Worm (Caenorhabditis elegans) whole organism, early embryonic: ENCODE data around the gene math-49.

Experiments used
- F13C5.2 ChIP-seq: sonication (generic microtip); optimal IDR thresholded peaks from 2 replicates; lab custom pipeline; 2017; ENCODE audit warnings: mild to moderate bottlenecking, missing genetic modification characterization, inconsistent platforms, missing compliant biosample characterization
- aly-1 ChIP-seq: sonication (generic microtip); optimal IDR thresholded peaks from 2 replicates; lab custom pipeline; 2016; ENCODE audit warnings: missing genetic modification characterization, missing compliant biosample characterization
- ama-1 ChIP-seq: fragments of 150-350 bp; optimal IDR thresholded peaks from 2 replicates; lab custom pipeline; 2014
- ceh-13 ChIP-seq: fragments of 200-800 bp; sonication (Bioruptor generic); optimal IDR thresholded peaks from 2 replicates; lab custom pipeline; 2018; ENCODE audit warnings: mild to moderate bottlenecking, missing genetic modification characterization, missing compliant biosample characterization
- ceh-36 ChIP-seq: sonication (generic microtip); optimal IDR thresholded peaks from 2 replicates; lab custom pipeline; 2016; ENCODE audit warnings: missing genetic modification characterization, inconsistent platforms, missing compliant biosample characterization
- ets-7 ChIP-seq: sonication (generic microtip); optimal IDR thresholded peaks from 2 replicates; lab custom pipeline; 2016; ENCODE audit warnings: missing genotype, missing genetic modification characterization, missing compliant biosample characterization
- flt-1 ChIP-seq: fragments of 200-800 bp; sonication (Bioruptor generic); IDR thresholded peaks from 2 replicates; pipeline ENCODE4 v1.3.6; 2022; ENCODE audit warnings: missing genetic modification characterization, missing compliant biosample characterization
- hmbx-1 ChIP-seq: sonication (generic microtip); optimal IDR thresholded peaks from 2 replicates; lab custom pipeline; 2016; ENCODE audit warnings: mild to moderate bottlenecking, missing genetic modification characterization, missing compliant biosample characterization
- hmg-4 ChIP-seq: fragments of 200-800 bp; sonication (Bioruptor generic); optimal IDR thresholded peaks from 2 replicates; lab custom pipeline; 2018; ENCODE audit warnings: mild to moderate bottlenecking, missing genetic modification characterization, missing compliant biosample characterization
- hnd-1 ChIP-seq: sonication (generic microtip); optimal IDR thresholded peaks from 2 replicates; lab custom pipeline; 2016; ENCODE audit warnings: missing genetic modification characterization, missing compliant biosample characterization
- pes-1 ChIP-seq: fragments of 200-800 bp; sonication (Bioruptor generic); IDR thresholded peaks from 2 replicates; pipeline ENCODE4 v1.3.6; 2022; ENCODE audit warnings: missing genetic modification reagents, missing genetic modification characterization, missing compliant biosample characterization
- sea-1 ChIP-seq: fragments of 200-800 bp; sonication (Bioruptor generic); conservative IDR thresholded peaks from 2 replicates; pipeline ENCODE4 v1.3.6; 2022; ENCODE audit warnings: missing genetic modification characterization, missing compliant biosample characterization
- tbx-11 ChIP-seq: fragments of 200-800 bp; sonication (Bioruptor generic); IDR thresholded peaks from 2 replicates; pipeline ENCODE4 v1.3.6; 2022; ENCODE audit warnings: missing genetic modification characterization, missing compliant biosample characterization

DNA sequence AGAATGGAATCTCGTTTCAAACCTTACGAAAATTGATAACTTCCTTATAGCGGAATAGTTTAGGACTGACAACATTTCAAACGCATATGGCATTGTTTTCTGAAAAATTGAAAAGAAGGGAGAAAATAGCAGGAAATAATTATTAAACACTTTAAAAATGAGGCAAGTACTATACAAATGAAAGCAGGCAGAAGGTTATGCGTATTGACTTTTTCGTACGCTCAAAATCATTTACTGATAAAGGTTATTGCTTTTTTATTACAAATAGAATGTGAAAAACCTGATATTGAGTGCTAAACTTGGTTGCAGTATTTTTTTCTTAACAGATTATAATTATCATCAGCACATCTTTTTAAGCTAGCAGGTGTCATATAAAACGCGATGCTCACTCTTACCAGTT lies 15.8 kb downstream of the math-49 start, which contains the start of gene ZK250.13:
- TF ChIP-seq tbx-11 (GFP tag; lab: Robert Waterston, UW) (no peak), ama-1 (no peak), ceh-36 (no peak), hnd-1 (tag; lab: Kevin White, UChicago) (no peak), flt-1 (GFP tag; lab: Robert Waterston, UW) (no peak), pes-1 (GFP tag; lab: Robert Waterston, UW) (no peak), hmg-4 (GFP tag; lab: Kevin White, UChicago) (no peak), ceh-13 (GFP tag; lab: Kevin White, UChicago) (no peak), F13C5.2 (tag; lab: Kevin White, UChicago) (no peak), hmbx-1 (tag; lab: Kevin White, UChicago) (no peak), ets-7 (tag; lab: Kevin White, UChicago) (no peak), aly-1 (tag; lab: Kevin White, UChicago) (no peak), sea-1 (GFP tag; lab: Robert Waterston, UW) (no peak)
